Worm (Caenorhabditis elegans) whole organism, L3 larva: ENCODE results near the gene Y48E1C.1.

Experiments used
- R02D3.7 ChIP-seq: fragments of 150-350 bp; optimal IDR thresholded peaks from 2 replicates; lab custom pipeline; 2014; ENCODE audit warnings: missing biosample characterization, missing genetic modification characterization
- ZK546.5 ChIP-seq: sonication (generic microtip); optimal IDR thresholded peaks from 2 replicates; lab custom pipeline; 2017; ENCODE audit warnings: missing biosample characterization, missing genetic modification characterization
- ama-1 ChIP-seq: fragments of 150-350 bp; optimal IDR thresholded peaks from 2 replicates; lab custom pipeline; 2018
- ceh-16 ChIP-seq: sonication (generic microtip); optimal IDR thresholded peaks from 2 replicates; lab custom pipeline; 2017; ENCODE audit warnings: missing biosample characterization, missing genetic modification characterization
- ceh-28 ChIP-seq: fragments of 150-350 bp; optimal IDR thresholded peaks from 2 replicates; lab custom pipeline; 2014; ENCODE audit warnings: missing biosample characterization, missing genetic modification reagents, missing genetic modification characterization
- ceh-82 ChIP-seq: fragments of 150-350 bp; optimal IDR thresholded peaks from 2 replicates; lab custom pipeline; 2014; ENCODE audit warnings: missing biosample characterization, missing genetic modification characterization
- ceh-9 ChIP-seq: sonication (generic microtip); optimal IDR thresholded peaks from 2 replicates; lab custom pipeline; 2018; ENCODE audit warnings: missing biosample characterization, missing genetic modification characterization
- egl-27 ChIP-seq: sonication (generic microtip); optimal IDR thresholded peaks from 4 replicates; lab custom pipeline; 2017; ENCODE audit warnings: missing biosample characterization, missing genetic modification reagents, missing genetic modification characterization
- egl-5 ChIP-seq: fragments of 150-350 bp; optimal IDR thresholded peaks from 2 replicates; lab custom pipeline; 2017; ENCODE audit warnings: missing biosample characterization, missing genetic modification reagents, missing genetic modification characterization, inconsistent platforms
- elt-1 ChIP-seq: fragments of 150-350 bp; optimal IDR thresholded peaks from 2 replicates; lab custom pipeline; 2014; ENCODE audit warnings: missing biosample characterization, missing genetic modification characterization
- elt-2 ChIP-seq: sonication (generic microtip); optimal IDR thresholded peaks from 2 replicates; lab custom pipeline; 2016; ENCODE audit warnings: missing genetic modification reagents, mild to moderate bottlenecking, missing genetic modification characterization, missing compliant biosample characterization
- elt-3 ChIP-seq, 3 experiments: fragments of 150-350 bp in 1 of 3; sonication (generic microtip) in 2 of 3; optimal IDR thresholded peaks; 2 replicates in 2 of 3; 4 replicates in 1 of 3; lab custom pipeline; 2014 to 2017; ENCODE audit warnings: missing biosample characterization in 3 of 3, missing genetic modification characterization in 3 of 3
- eor-1 ChIP-seq, 2 experiments: fragments of 150-350 bp; optimal IDR thresholded peaks; 2 replicates each; lab custom pipeline; 2014 to 2018; ENCODE audit warnings: missing biosample characterization in 2 of 2, missing genetic modification characterization in 2 of 2
- fkh-2 ChIP-seq: fragments of 150-350 bp; optimal IDR thresholded peaks from 2 replicates; lab custom pipeline; 2014; ENCODE audit warnings: missing biosample characterization, missing genetic modification reagents, missing genetic modification characterization
- fos-1 ChIP-seq: fragments of 150-350 bp; optimal IDR thresholded peaks from 2 replicates; lab custom pipeline; 2014; ENCODE audit warnings: missing biosample characterization, missing genetic modification characterization
- hmg-11 ChIP-seq: sonication (generic microtip); optimal IDR thresholded peaks from 2 replicates; lab custom pipeline; 2016; ENCODE audit warnings: missing genetic modification characterization, missing compliant biosample characterization
- jun-1 ChIP-seq: fragments of 150-350 bp; optimal IDR thresholded peaks from 2 replicates; lab custom pipeline; 2014; ENCODE audit warnings: missing biosample characterization, missing genetic modification reagents, missing genetic modification characterization
- lin-15B ChIP-seq: fragments of 150-350 bp; optimal IDR thresholded peaks from 2 replicates; lab custom pipeline; 2014; ENCODE audit warnings: missing biosample characterization, missing genetic modification characterization
- lin-39 ChIP-seq: fragments of 150-350 bp; optimal IDR thresholded peaks from 2 replicates; lab custom pipeline; 2018; ENCODE audit warnings: missing biosample characterization, missing genetic modification reagents, missing genetic modification characterization
- lsy-12 ChIP-seq: sonication (generic microtip); optimal IDR thresholded peaks from 2 replicates; lab custom pipeline; 2016; ENCODE audit warnings: mild to moderate bottlenecking, missing genetic modification characterization, missing compliant biosample characterization
- mdl-1 ChIP-seq: fragments of 150-350 bp; optimal IDR thresholded peaks from 2 replicates; lab custom pipeline; 2014; ENCODE audit warnings: missing biosample characterization, missing genetic modification characterization
- mml-1 ChIP-seq: fragments of 150-350 bp; sonication (generic microtip); optimal IDR thresholded peaks from 3 replicates; lab custom pipeline; 2014; ENCODE audit warnings: missing biosample characterization, missing genetic modification characterization
- nfya-1 ChIP-seq: sonication (generic microtip); optimal IDR thresholded peaks from 2 replicates; lab custom pipeline; 2017; ENCODE audit warnings: missing genetic modification characterization, mild to moderate bottlenecking, missing compliant biosample characterization, antibody characterized with exemption, moderate library complexity; ENCODE audit not compliant: insufficient read depth
- nhr-11 ChIP-seq: fragments of 150-350 bp; optimal IDR thresholded peaks from 2 replicates; lab custom pipeline; 2014; ENCODE audit warnings: missing biosample characterization, missing genetic modification characterization
- nhr-12 ChIP-seq: fragments of 150-350 bp; optimal IDR thresholded peaks from 2 replicates; lab custom pipeline; 2014; ENCODE audit warnings: missing biosample characterization, missing genetic modification characterization
- nhr-23 ChIP-seq: fragments of 150-350 bp; optimal IDR thresholded peaks from 2 replicates; lab custom pipeline; 2014; ENCODE audit warnings: missing biosample characterization, missing genetic modification reagents, missing genetic modification characterization
- nhr-237 ChIP-seq: fragments of 150-350 bp; optimal IDR thresholded peaks from 2 replicates; lab custom pipeline; 2014; ENCODE audit warnings: missing biosample characterization, missing genetic modification characterization
- nhr-25 ChIP-seq: sonication (generic microtip); optimal IDR thresholded peaks from 2 replicates; lab custom pipeline; 2017; ENCODE audit warnings: missing biosample characterization, missing genetic modification characterization
- nhr-76 ChIP-seq: fragments of 150-350 bp; sonication (generic microtip); optimal IDR thresholded peaks from 5 replicates; lab custom pipeline; 2014; ENCODE audit warnings: missing biosample characterization, missing genetic modification characterization
- nhr-77 ChIP-seq: fragments of 150-350 bp; optimal IDR thresholded peaks from 2 replicates; lab custom pipeline; 2014; ENCODE audit warnings: missing biosample characterization, missing genetic modification characterization
- pha-4 ChIP-seq: fragments of 150-350 bp; optimal IDR thresholded peaks from 2 replicates; lab custom pipeline; 2014; ENCODE audit warnings: missing biosample characterization, missing genetic modification reagents, missing genetic modification characterization
- pqm-1 ChIP-seq: fragments of 150-350 bp; optimal IDR thresholded peaks from 2 replicates; lab custom pipeline; 2017; ENCODE audit warnings: missing biosample characterization, missing genetic modification characterization, inconsistent platforms
- sea-2 ChIP-seq: fragments of 150-350 bp; sonication (generic microtip); optimal IDR thresholded peaks from 4 replicates; lab custom pipeline; 2014; ENCODE audit warnings: missing biosample characterization, missing genetic modification reagents, missing genetic modification characterization
- snpc-4 ChIP-seq: fragments of 150-350 bp; optimal IDR thresholded peaks from 2 replicates; lab custom pipeline; 2014; ENCODE audit warnings: missing biosample characterization, missing genetic modification characterization
- tbx-2 ChIP-seq: sonication (generic microtip); optimal IDR thresholded peaks from 2 replicates; lab custom pipeline; 2016; ENCODE audit warnings: mild to moderate bottlenecking, missing genetic modification characterization, missing compliant biosample characterization
- unc-39 ChIP-seq: sonication (generic microtip); optimal IDR thresholded peaks from 4 replicates; lab custom pipeline; 2017; ENCODE audit warnings: missing biosample characterization, missing genetic modification characterization
- zag-1 ChIP-seq: fragments of 150-350 bp; optimal IDR thresholded peaks from 2 replicates; lab custom pipeline; 2014; ENCODE audit warnings: missing biosample characterization, missing genetic modification characterization
- ztf-11 ChIP-seq: fragments of 150-350 bp; optimal IDR thresholded peaks from 2 replicates; lab custom pipeline; 2014; ENCODE audit warnings: missing biosample characterization, missing genetic modification characterization

Gene Y48E1C.1

ce11 chrII:13447668-13448067, 32.9 kb downstream of the Y48E1C.1 start (continued):
- TF ChIP-seq egl-5 (tag; lab: Kevin White, UChicago) (peak; percentile 84), snpc-4 (tag; lab: Kevin White, UChicago) (peak; percentile 87), ZK546.5 (no peak), pha-4 (peak; percentile 97), fkh-2 (tag; lab: Kevin White, UChicago) (peak; percentile 73)

ce11 chrII:13451321-13451720, 36.5 kb downstream of the Y48E1C.1 start:
- TF ChIP-seq elt-2 (tag; lab: Kevin White, UChicago) = no peak
- TF ChIP-seq nhr-12 (tag; lab: Kevin White, UChicago) = no peak
- no peak for TF ChIP-seq nhr-25 (tag; lab: Kevin White, UChicago)
- TF ChIP-seq tbx-2 = no peak
- TF ChIP-seq ceh-82 (tag; lab: Kevin White, UChicago) = no peak
- no peak for TF ChIP-seq elt-1 (tag; lab: Kevin White, UChicago)
- no peak for TF ChIP-seq nhr-11
- TF ChIP-seq ZK546.5 = no peak
- TF ChIP-seq ztf-11 = no peak
- no peak for TF ChIP-seq ceh-16 (tag; lab: Kevin White, UChicago)
- no peak for TF ChIP-seq egl-27
- no peak for TF ChIP-seq jun-1
- TF ChIP-seq nhr-76 (tag; lab: Kevin White, UChicago) = no peak
- no peak for TF ChIP-seq pha-4
- no peak for TF ChIP-seq R02D3.7
- TF ChIP-seq lin-15B (tag; lab: Kevin White, UChicago) = no peak

- TF ChIP-seq ceh-28 (tag; lab: Kevin White, UChicago) (peak; percentile 53), nhr-12 (tag; lab: Kevin White, UChicago) (no peak)
Observed at ce11 chrII:13454839-13455238, 40.0 kb downstream of the Y48E1C.1 start.

DNA sequence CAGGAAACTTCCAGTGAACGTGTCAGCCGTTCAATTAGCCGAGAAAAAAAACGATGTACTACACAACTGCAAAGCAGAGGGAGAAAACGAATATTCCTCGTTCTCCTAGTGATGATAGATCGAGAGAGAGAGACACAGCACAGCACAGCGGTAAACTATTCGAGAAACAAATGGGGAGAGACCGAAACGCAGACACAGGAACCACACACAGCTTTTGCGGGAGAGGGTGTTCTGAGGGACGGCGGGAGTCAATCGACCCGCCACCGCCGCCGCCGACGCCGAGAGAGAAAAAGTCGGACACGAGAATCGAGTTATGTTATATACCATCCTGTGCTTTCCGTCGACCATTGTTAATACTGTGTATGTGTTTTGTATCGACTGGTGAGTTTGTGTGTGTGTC, 41.8 kb downstream of the Y48E1C.1 start:
- no peak for TF ChIP-seq egl-27
- no peak for TF ChIP-seq eor-1 (tag; optimal IDR thresholded peaks at IDR 0.05; lab: Kevin White, UChicago)
- no peak for TF ChIP-seq mml-1 (tag; lab: Kevin White, UChicago)
- peak; percentile 58 for TF ChIP-seq nfya-1 (tag; lab: Kevin White, UChicago)
- no peak for TF ChIP-seq nhr-23 (tag; lab: Kevin White, UChicago)
- no peak for TF ChIP-seq nhr-25 (tag; lab: Kevin White, UChicago)
- TF ChIP-seq lsy-12 = no peak
- TF ChIP-seq pha-4 = peak; percentile 73
- no peak for TF ChIP-seq ztf-11
- TF ChIP-seq lin-15B (tag; lab: Kevin White, UChicago) = no peak
- no peak for TF ChIP-seq ceh-28 (tag; lab: Kevin White, UChicago)
- no peak for TF ChIP-seq mdl-1 (tag; lab: Kevin White, UChicago)
- TF ChIP-seq nhr-76 (tag; lab: Kevin White, UChicago) = no peak
- no peak for TF ChIP-seq elt-3 (tag; optimal IDR thresholded peaks at IDR 0.05; lab: Kevin White, UChicago)
- TF ChIP-seq ceh-82 (tag; lab: Kevin White, UChicago) = no peak
- TF ChIP-seq snpc-4 (tag; lab: Kevin White, UChicago) = peak; percentile 36
- no peak for TF ChIP-seq ZK546.5
- TF ChIP-seq ceh-9 (tag; lab: Kevin White, UChicago) = no peak
- TF ChIP-seq tbx-2 = no peak
- no peak for TF ChIP-seq pqm-1 (tag; lab: Kevin White, UChicago)
- no peak for TF ChIP-seq nhr-237 (tag; lab: Kevin White, UChicago)
- TF ChIP-seq egl-5 (tag; lab: Kevin White, UChicago) = no peak
- peak; percentile 32 for TF ChIP-seq hmg-11
- TF ChIP-seq zag-1 (tag; lab: Kevin White, UChicago) = no peak
- TF ChIP-seq unc-39 (tag; lab: Kevin White, UChicago) = no peak
- no peak for TF ChIP-seq ceh-16 (tag; lab: Kevin White, UChicago)
- TF ChIP-seq ama-1 (lab: Kevin White, UChicago) = no peak
- TF ChIP-seq fos-1 = no peak
- TF ChIP-seq lin-39 (tag; lab: Kevin White, UChicago) = peak; percentile 61
- TF ChIP-seq elt-2 (tag; lab: Kevin White, UChicago) = peak; percentile 40
- TF ChIP-seq nhr-77 = no peak
- TF ChIP-seq sea-2 (GFP tag; lab: Kevin White, UChicago) = no peak
